Worm (Caenorhabditis elegans) whole organism, L1 larva: ENCODE results near the gene tag-280.
A peak's percentile ranks its signal among the peaks of the same experiment; 100 is the strongest.

Source experiments
- C04F5.9 ChIP-seq: sonication (generic microtip); optimal IDR thresholded peaks from 2 replicates; lab custom pipeline; 2016; ENCODE audit warnings: missing genetic modification characterization, missing compliant biosample characterization
- C34B4.2 ChIP-seq: sonication (generic microtip); optimal IDR thresholded peaks from 2 replicates; lab custom pipeline; 2017; ENCODE audit warnings: mild to moderate bottlenecking, missing genetic modification characterization, missing compliant biosample characterization
- F16B12.6 ChIP-seq: fragments of 150-350 bp; optimal IDR thresholded peaks from 2 replicates; lab custom pipeline; 2014; ENCODE audit warnings: missing biosample characterization, missing genetic modification characterization
- aha-1 ChIP-seq: fragments of 150-350 bp; optimal IDR thresholded peaks from 2 replicates; lab custom pipeline; 2014; ENCODE audit warnings: missing biosample characterization, missing genetic modification characterization
- blmp-1 ChIP-seq: fragments of 150-350 bp; optimal IDR thresholded peaks from 2 replicates; lab custom pipeline; 2014; ENCODE audit warnings: missing biosample characterization, missing genetic modification characterization
- ceh-8 ChIP-seq: fragments of 200-800 bp; sonication (Bioruptor generic); optimal IDR thresholded peaks from 2 replicates; lab custom pipeline; 2018; ENCODE audit warnings: mild to moderate bottlenecking, missing genetic modification characterization, moderate library complexity, missing compliant biosample characterization
- ceh-82 ChIP-seq, 3 experiments: fragments of 150-350 bp in 1 of 3; sonication (generic microtip) in 2 of 3; optimal IDR thresholded peaks; 2 replicates each; lab custom pipeline; 2014 to 2017; ENCODE audit warnings: missing biosample characterization in 3 of 3, missing genetic modification characterization in 3 of 3
- ceh-88 ChIP-seq: fragments of 200-800 bp; sonication (Bioruptor generic); IDR thresholded peaks from 2 replicates; pipeline ENCODE4 v1.3.6; 2022; ENCODE audit warnings: missing genetic modification characterization, missing compliant biosample characterization
- ces-1 ChIP-seq: fragments of 150-350 bp; optimal IDR thresholded peaks from 2 replicates; lab custom pipeline; 2014; ENCODE audit warnings: missing biosample characterization, missing genetic modification reagents, missing genetic modification characterization
- dsc-1 ChIP-seq: sonication (generic microtip); optimal IDR thresholded peaks from 2 replicates; lab custom pipeline; 2016; ENCODE audit warnings: mild to moderate bottlenecking, missing genetic modification characterization, missing compliant biosample characterization
- efl-1 ChIP-seq, 4 experiments: fragments of 150-350 bp; optimal IDR thresholded peaks in 3 of 4; peaks in 1 of 4; 1 replicate in 1 of 4; 2 replicates in 3 of 4; lab custom pipeline; 2014; ENCODE audit warnings: missing biosample characterization in 2 of 4, missing genetic modification characterization in 2 of 4, missing genetic modification reagents in 2 of 4
- efl-3 ChIP-seq: fragments of 200-800 bp; sonication (Bioruptor generic); optimal IDR thresholded peaks from 2 replicates; lab custom pipeline; 2018; ENCODE audit warnings: mild to moderate bottlenecking, missing genetic modification characterization, missing compliant biosample characterization
- elt-2 ChIP-seq: sonication (generic microtip); optimal IDR thresholded peaks from 2 replicates; lab custom pipeline; 2016; ENCODE audit warnings: missing genetic modification characterization, mild to moderate bottlenecking, inconsistent platforms, missing compliant biosample characterization, missing genetic modification reagents
- ets-5 ChIP-seq: fragments of 200-800 bp; sonication (Bioruptor generic); IDR thresholded peaks from 2 replicates; pipeline ENCODE4 v1.3.6; 2022; ENCODE audit warnings: missing genetic modification characterization, missing compliant biosample characterization
- fkh-10 ChIP-seq: sonication (generic microtip); optimal IDR thresholded peaks from 2 replicates; lab custom pipeline; 2017; ENCODE audit warnings: missing biosample characterization, missing genetic modification reagents, missing genetic modification characterization
- fos-1 ChIP-seq: fragments of 150-350 bp; optimal IDR thresholded peaks from 2 replicates; lab custom pipeline; 2014; ENCODE audit warnings: missing biosample characterization, missing genetic modification characterization
- grh-1 ChIP-seq: fragments of 200-800 bp; sonication (Bioruptor generic); IDR thresholded peaks from 2 replicates; pipeline ENCODE4 v1.3.6; 2022; ENCODE audit warnings: missing genetic modification reagents, missing genetic modification characterization, missing compliant biosample characterization
- hpl-2 ChIP-seq: fragments of 150-350 bp; optimal IDR thresholded peaks from 2 replicates; lab custom pipeline; 2014; ENCODE audit warnings: missing biosample characterization, missing genetic modification reagents, missing genetic modification characterization
- jun-1 ChIP-seq: fragments of 150-350 bp; optimal IDR thresholded peaks from 2 replicates; lab custom pipeline; 2014; ENCODE audit warnings: missing biosample characterization, missing genetic modification reagents, missing genetic modification characterization
- lin-13 ChIP-seq: fragments of 150-350 bp; optimal IDR thresholded peaks from 2 replicates; lab custom pipeline; 2014; ENCODE audit warnings: missing biosample characterization, missing genetic modification reagents, missing genetic modification characterization
- lin-14 ChIP-seq: fragments of 200-800 bp; sonication (Bioruptor generic); optimal IDR thresholded peaks from 2 replicates; lab custom pipeline; 2018; ENCODE audit warnings: mild to moderate bottlenecking, missing genetic modification characterization, moderate library complexity, missing compliant biosample characterization
- lsy-2 ChIP-seq, 2 experiments: fragments of 150-350 bp; optimal IDR thresholded peaks; 2 replicates each; lab custom pipeline; 2014; ENCODE audit warnings: missing biosample characterization in 2 of 2, missing genetic modification characterization in 2 of 2
- mdl-1 ChIP-seq, 2 experiments: fragments of 150-350 bp; optimal IDR thresholded peaks; 2 replicates each; lab custom pipeline; 2014 to 2017; ENCODE audit warnings: missing biosample characterization in 2 of 2, missing genetic modification characterization in 2 of 2, inconsistent platforms in 1 of 2
- mef-2 ChIP-seq: fragments of 150-350 bp; optimal IDR thresholded peaks from 2 replicates; lab custom pipeline; 2014; ENCODE audit warnings: missing biosample characterization, missing genetic modification characterization
- nhr-11 ChIP-seq: fragments of 150-350 bp; optimal IDR thresholded peaks from 2 replicates; lab custom pipeline; 2014; ENCODE audit warnings: missing biosample characterization, missing genetic modification characterization
- nhr-12 ChIP-seq: sonication (generic microtip); optimal IDR thresholded peaks from 2 replicates; lab custom pipeline; 2017; ENCODE audit warnings: missing biosample characterization, missing genetic modification characterization
- nhr-20 ChIP-seq: sonication (generic microtip); optimal IDR thresholded peaks from 2 replicates; lab custom pipeline; 2016; ENCODE audit warnings: mild to moderate bottlenecking, missing genetic modification characterization, missing compliant biosample characterization
- nhr-71 ChIP-seq: sonication (generic microtip); optimal IDR thresholded peaks from 2 replicates; lab custom pipeline; 2016; ENCODE audit warnings: mild to moderate bottlenecking, missing genetic modification characterization, moderate library complexity, missing compliant biosample characterization
- nhr-84 ChIP-seq: sonication (generic microtip); optimal IDR thresholded peaks from 2 replicates; lab custom pipeline; 2017; ENCODE audit warnings: missing biosample characterization, missing genetic modification characterization
- nhr-85 ChIP-seq: sonication (generic microtip); peaks from one replicate; lab custom pipeline; 2016; ENCODE audit warnings: missing genetic modification characterization, inconsistent platforms, missing compliant biosample characterization
- nhr-90 ChIP-seq: sonication (generic microtip); optimal IDR thresholded peaks from 2 replicates; lab custom pipeline; 2016; ENCODE audit warnings: mild to moderate bottlenecking, missing genetic modification characterization, missing compliant biosample characterization; ENCODE audit not compliant: poor library complexity
- pax-3 ChIP-seq: fragments of 200-800 bp; sonication (Bioruptor generic); optimal IDR thresholded peaks from 2 replicates; lab custom pipeline; 2018; ENCODE audit warnings: mild to moderate bottlenecking, missing genetic modification characterization, moderate library complexity, missing compliant biosample characterization
- pqm-1 ChIP-seq: sonication (generic microtip); optimal IDR thresholded peaks from 3 replicates; lab custom pipeline; 2017; ENCODE audit warnings: missing biosample characterization, missing genetic modification characterization
- skn-1 ChIP-seq: fragments of 150-350 bp; optimal IDR thresholded peaks from 2 replicates; lab custom pipeline; 2014; ENCODE audit warnings: missing biosample characterization, missing genetic modification characterization
- snpc-4 ChIP-seq: fragments of 150-350 bp; optimal IDR thresholded peaks from 2 replicates; lab custom pipeline; 2014; ENCODE audit warnings: missing biosample characterization, missing genetic modification characterization
- snu-23 ChIP-seq: sonication (generic microtip); optimal IDR thresholded peaks from 2 replicates; lab custom pipeline; 2016; ENCODE audit warnings: missing genetic modification characterization, missing compliant biosample characterization
- sox-4 ChIP-seq: sonication (generic microtip); optimal IDR thresholded peaks from 2 replicates; lab custom pipeline; 2016; ENCODE audit warnings: missing genetic modification characterization, missing compliant biosample characterization
- sup-37 ChIP-seq: fragments of 200-800 bp; sonication (Bioruptor generic); optimal IDR thresholded peaks from 2 replicates; lab custom pipeline; 2018; ENCODE audit warnings: mild to moderate bottlenecking, missing genetic modification characterization, missing compliant biosample characterization
- tbx-2 ChIP-seq: sonication (generic microtip); optimal IDR thresholded peaks from 2 replicates; lab custom pipeline; 2016; ENCODE audit warnings: missing genetic modification characterization, missing compliant biosample characterization
- unc-130 ChIP-seq: fragments of 150-350 bp; optimal IDR thresholded peaks from 2 replicates; lab custom pipeline; 2017; ENCODE audit warnings: missing biosample characterization, missing genetic modification characterization, inconsistent platforms
- unc-98 ChIP-seq: fragments of 200-800 bp; sonication (Bioruptor generic); IDR thresholded peaks from 2 replicates; pipeline ENCODE4 v1.3.6; 2022; ENCODE audit warnings: missing genetic modification characterization, missing compliant biosample characterization
- zag-1 ChIP-seq: fragments of 150-350 bp; optimal IDR thresholded peaks from 2 replicates; lab custom pipeline; 2014; ENCODE audit warnings: missing biosample characterization, missing genetic modification characterization
- zip-4 ChIP-seq: fragments of 200-800 bp; sonication (Bioruptor generic); optimal IDR thresholded peaks from 2 replicates; lab custom pipeline; 2018; ENCODE audit warnings: mild to moderate bottlenecking, missing genetic modification characterization, moderate library complexity, missing compliant biosample characterization
- ztf-11 ChIP-seq, 2 experiments: sonication (generic microtip); optimal IDR thresholded peaks; 2 replicates each; lab custom pipeline; 2016 to 2017; ENCODE audit warnings: missing genetic modification characterization in 2 of 2, missing biosample characterization in 1 of 2, missing compliant biosample characterization in 1 of 2

The tag-280 gene

DNA sequence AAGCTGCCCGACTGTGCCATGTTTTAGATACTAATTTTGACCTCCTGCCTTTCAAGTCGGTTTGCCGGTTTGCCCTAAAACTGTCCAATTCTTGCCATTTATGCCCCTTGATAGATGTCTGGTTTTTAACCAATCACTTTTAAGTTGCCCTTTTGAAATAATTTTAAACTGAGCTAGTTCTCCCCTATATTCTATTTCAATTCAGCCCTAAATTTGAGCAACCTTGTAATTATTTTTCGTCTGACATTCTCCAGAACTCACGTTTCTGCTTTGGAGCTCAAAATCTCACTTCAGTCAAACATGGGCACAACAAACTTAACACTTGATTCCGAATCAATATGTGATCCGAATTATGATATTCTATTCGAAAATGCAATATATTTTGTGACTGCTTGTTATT is 13.0 kb downstream of the tag-280 start, which contains the start of gene srg-17:
Gene srg-17, plus strand, starts transcription at position 301 of the 400 bp plus-strand sequence.
- TF ChIP-seq blmp-1 (tag; lab: Kevin White, UChicago) (no peak), efl-1 (optimal IDR thresholded peaks at IDR 0.05; lab: Kevin White, UChicago) (no peak), efl-1 (GFP tag; optimal IDR thresholded peaks at IDR 0.05 in 1 of 2; lab: Kevin White, UChicago) (peak in 1 of 2 experiments; percentile 48)

DNA sequence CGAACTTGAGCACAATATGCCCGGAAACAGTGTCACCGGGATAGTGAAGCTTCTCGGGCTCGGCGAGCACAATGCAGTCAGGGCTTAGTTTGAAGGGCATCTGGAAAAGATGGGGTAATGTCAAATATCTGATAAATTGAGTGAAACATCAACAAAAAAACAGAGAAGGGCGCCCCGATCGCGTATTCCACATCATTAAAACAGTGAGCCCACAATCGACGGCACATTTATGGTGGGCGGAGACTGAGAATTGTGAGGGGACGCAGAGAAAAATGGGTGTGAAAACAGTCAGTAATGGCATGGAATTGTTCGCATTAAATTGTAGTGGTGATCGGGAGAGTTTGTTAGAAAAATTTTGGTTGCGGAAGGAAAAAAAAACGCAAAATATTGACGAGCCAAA is 20.4 kb downstream of the tag-280 start, which contains the start of gene arrd-9:
Gene arrd-9, minus strand, starts transcription at position 101 of the 400 bp plus-strand sequence.
- TF ChIP-seq C04F5.9 (tag; lab: Kevin White, UChicago) (no peak), snu-23 (no peak), mdl-1 (tag; optimal IDR thresholded peaks at IDR 0.05; lab: Kevin White, UChicago) (no peak), nhr-20 (no peak), ceh-88 (GFP tag; lab: Robert Waterston, UW) (no peak), jun-1 (tag; lab: Kevin White, UChicago) (no peak), lsy-2 (tag; optimal IDR thresholded peaks at IDR 0.05; lab: Kevin White, UChicago) (no peak), ztf-11 (tag; optimal IDR thresholded peaks at IDR 0.05; lab: Kevin White, UChicago) (no peak), ets-5 (GFP tag; lab: Robert Waterston, UW) (no peak), pqm-1 (tag; lab: Kevin White, UChicago) (no peak), efl-1 (optimal IDR thresholded peaks at IDR 0.05; lab: Kevin White, UChicago) (no peak), efl-1 (GFP tag; optimal IDR thresholded peaks at IDR 0.05 in 1 of 2; lab: Kevin White, UChicago) (no peak), unc-130 (no peak), efl-3 (GFP tag; lab: Kevin White, UChicago) (no peak), zag-1 (tag; lab: Kevin White, UChicago) (no peak), F16B12.6 (no peak)

DNA sequence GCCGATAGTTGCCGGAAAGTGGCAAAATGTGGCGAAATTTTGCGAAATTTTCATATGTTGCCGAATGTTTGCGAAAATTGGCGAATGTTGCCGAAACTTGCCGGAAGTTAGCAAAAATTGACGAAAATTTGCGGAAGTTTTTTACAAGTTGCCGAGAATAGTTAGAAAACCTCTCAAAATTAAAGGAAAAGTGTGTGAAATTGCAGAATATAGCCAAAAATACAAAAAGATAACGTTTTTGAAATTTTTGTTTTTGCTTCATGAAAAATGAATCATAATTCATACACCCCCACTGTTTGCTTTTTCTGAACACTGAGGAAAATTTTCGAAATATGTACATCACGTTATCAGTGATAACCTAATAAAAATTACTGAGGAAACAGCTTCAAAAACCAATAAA is 21.2 kb downstream of the tag-280 start:
- TF ChIP-seq efl-1 (optimal IDR thresholded peaks at IDR 0.05; lab: Kevin White, UChicago) (no peak), efl-1 (GFP tag; optimal IDR thresholded peaks at IDR 0.05 in 1 of 2; lab: Kevin White, UChicago) (peak in 1 of 2 experiments; percentile 91), nhr-84 (no peak)
- TF ChIP-seq, all 84 proteins: peak for 1

DNA sequence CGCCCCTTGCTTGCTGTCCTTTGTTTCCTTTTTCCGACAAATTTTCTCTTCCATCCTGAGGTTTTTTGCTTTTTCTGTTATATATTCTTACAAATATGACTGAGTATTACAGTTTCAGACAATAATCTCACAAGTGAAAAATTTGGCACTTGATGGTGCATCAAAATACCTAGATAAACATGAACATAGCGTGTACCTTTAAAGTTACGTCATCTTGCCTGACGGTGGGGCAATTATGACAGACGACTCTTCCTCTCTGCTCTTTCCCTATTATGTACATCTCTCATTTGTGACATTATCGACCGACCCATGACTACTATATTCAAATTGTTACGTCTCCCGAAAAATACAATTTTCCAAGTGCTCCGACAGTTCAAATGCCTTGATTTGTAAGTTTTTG is 22.2 kb downstream of the tag-280 start, which contains the start of gene fbxb-102:
Gene fbxb-102, plus strand, starts transcription at position 301 of the 400 bp plus-strand sequence.
- no peak for TF ChIP-seq pax-3 (tag; lab: Kevin White, UChicago)
- TF ChIP-seq unc-98, result no peak
- no peak for TF ChIP-seq skn-1 (tag; lab: Kevin White, UChicago)
- no peak for TF ChIP-seq snpc-4 (tag; lab: Kevin White, UChicago)
- TF ChIP-seq tbx-2 (tag; lab: Kevin White, UChicago), result no peak
- TF ChIP-seq nhr-12 (tag; lab: Kevin White, UChicago), result no peak
- no peak for TF ChIP-seq lin-14
- TF ChIP-seq sox-4 (tag; lab: Kevin White, UChicago), result no peak
- TF ChIP-seq nhr-71 (tag; lab: Kevin White, UChicago), result no peak
- TF ChIP-seq ceh-82 (tag; optimal IDR thresholded peaks at IDR 0.05; lab: Kevin White, UChicago), result no peak
- TF ChIP-seq zag-1 (tag; lab: Kevin White, UChicago), result no peak
- TF ChIP-seq C34B4.2 (tag; lab: Kevin White, UChicago), result no peak
- no peak for TF ChIP-seq elt-2

DNA sequence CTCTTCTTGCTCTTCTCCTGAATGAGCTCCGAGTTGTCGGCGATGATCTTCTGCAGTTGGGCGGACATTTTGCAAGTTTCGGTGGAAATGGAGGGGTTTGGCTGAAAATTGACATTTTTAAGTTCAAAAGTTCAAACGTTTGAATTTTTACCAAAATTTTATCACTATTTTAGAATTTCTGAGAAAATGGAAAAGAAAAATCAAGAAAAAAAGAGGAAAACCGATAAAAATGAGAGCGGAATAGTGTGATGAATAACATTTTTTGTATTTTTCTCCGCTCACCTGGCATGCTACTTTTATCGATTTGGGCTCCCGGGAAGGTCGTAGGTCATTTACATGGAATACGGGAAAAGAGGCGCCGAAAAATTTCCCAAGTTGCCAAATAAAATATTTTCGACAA is 24.6 kb downstream of the tag-280 start, which contains the start of gene F15A4.10:
Gene F15A4.10, minus strand, starts transcription at position 101 of the 400 bp plus-strand sequence.
- TF ChIP-seq nhr-85 (tag; lab: Kevin White, UChicago) (peak; percentile 29), mef-2 (tag; lab: Kevin White, UChicago) (no peak)

DNA sequence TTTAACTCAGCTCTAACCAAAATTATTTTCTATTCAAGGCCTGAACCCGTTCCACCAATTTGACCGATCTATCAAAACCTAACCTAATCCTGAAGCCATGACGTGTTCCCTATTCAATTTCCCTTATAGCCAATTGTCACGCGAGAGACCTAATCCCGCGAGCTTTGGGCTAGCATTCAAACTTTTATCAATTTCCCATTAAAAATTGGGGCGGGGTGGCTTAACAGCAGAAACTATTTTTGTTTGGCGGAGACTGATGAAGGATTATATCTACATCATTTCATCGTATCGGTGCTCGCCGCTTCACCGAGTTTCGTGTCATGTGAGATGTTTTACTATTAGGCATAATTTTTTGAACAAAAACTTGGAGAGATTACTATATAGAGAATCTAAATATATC is 28.4 kb downstream of the tag-280 start:
- TF ChIP-seq fkh-10 (GFP tag; lab: Kevin White, UChicago), result no peak
- no peak for TF ChIP-seq lin-13
- TF ChIP-seq nhr-90 (tag; lab: Kevin White, UChicago), result no peak
- TF ChIP-seq nhr-71 (tag; lab: Kevin White, UChicago), result no peak
- TF ChIP-seq aha-1, result no peak
- TF ChIP-seq zip-4, result no peak
- TF ChIP-seq sox-4 (tag; lab: Kevin White, UChicago), result peak; percentile 52
- TF ChIP-seq nhr-11, result no peak
- peak; percentile 90 for TF ChIP-seq dsc-1 (tag; lab: Kevin White, UChicago)
- TF ChIP-seq jun-1 (tag; lab: Kevin White, UChicago), result no peak
- no peak for TF ChIP-seq sup-37 (GFP tag; lab: Kevin White, UChicago)
- no peak for TF ChIP-seq grh-1 (GFP tag; lab: Robert Waterston, UW)
- no peak for TF ChIP-seq ces-1
- no peak for TF ChIP-seq fos-1 (tag; lab: Kevin White, UChicago)
- no peak for TF ChIP-seq ceh-8
- TF ChIP-seq hpl-2, result no peak
